Fruit fly (Drosophila melanogaster) Kc167 (cell line): ENCODE data around the gene CG18789.

Source experiments
- Myc ChIP-seq: fragments of >200 bp; optimal IDR thresholded peaks from 2 replicates; lab custom pipeline; 2017; ENCODE audit warnings: missing external identifiers
- Sin3A ChIP-seq: fragments of >200 bp; optimal IDR thresholded peaks from 2 replicates; lab custom pipeline; 2018; ENCODE audit warnings: missing external identifiers
- psq ChIP-seq: fragments of >200 bp; optimal IDR thresholded peaks from 2 replicates; lab custom pipeline; 2017; ENCODE audit warnings: missing external identifiers
- ttk ChIP-seq: sonication (Bioruptor generic); optimal IDR thresholded peaks from 2 replicates; lab custom pipeline; 2017; ENCODE audit warnings: missing external identifiers

DNA sequence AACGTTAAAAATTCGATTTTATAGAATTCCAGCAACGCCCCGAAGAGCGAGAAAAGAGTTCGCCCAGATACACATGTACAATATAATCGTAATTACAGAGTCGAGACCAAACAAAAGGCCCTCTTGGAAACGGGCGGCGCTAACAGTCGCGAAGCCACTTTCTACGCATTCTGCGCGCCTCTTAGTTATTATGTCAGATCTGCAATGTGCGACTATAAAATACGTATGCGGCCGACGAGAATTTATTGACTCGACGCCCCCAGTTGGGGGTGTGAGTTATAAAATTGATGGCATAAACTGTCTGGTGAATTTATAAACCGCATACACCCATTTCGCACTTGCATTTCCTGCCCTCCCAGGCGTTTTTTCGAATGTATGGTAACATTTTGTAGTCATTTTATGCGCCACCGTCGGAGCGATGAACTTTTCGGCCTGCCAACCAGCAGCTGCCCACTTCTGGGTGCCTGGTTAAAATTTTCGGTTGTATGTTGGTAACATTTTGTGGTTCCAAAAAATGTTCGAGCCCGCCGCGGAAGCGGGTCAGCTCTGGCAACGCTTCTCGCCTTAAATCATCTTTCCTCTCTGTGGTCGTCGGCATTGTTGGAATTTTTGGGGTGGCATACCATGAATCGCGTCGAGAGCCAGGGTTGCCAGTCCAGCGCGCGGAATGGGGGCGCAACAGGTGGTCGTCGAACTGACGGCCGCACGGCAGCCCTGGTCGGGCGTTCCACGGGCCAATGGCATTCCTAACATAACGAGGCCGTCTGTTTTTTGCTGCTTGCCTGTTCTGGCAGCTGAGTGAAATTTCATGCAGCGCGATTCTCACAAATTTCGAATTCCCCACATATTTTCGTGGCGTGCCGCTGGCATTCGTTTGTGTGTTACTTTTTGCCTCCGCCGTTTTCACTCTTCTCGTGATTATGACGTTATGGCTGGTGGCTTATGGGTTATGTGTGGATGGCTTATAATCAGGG lies 16.7 kb upstream of the CG18789 start:
- TF ChIP-seq psq (lab: Kevin White, UChicago) (no peak), ttk (lab: Kevin White, UChicago) (no peak), Myc (lab: Kevin White, UChicago) (no peak), Sin3A (lab: Kevin White, UChicago) (no peak)
